Fruit fly (Drosophila melanogaster): ENCODE data around the gene Msp300.
A peak's percentile ranks its signal among the peaks of the same experiment; 100 is the strongest.

Gene Msp300

DNA sequence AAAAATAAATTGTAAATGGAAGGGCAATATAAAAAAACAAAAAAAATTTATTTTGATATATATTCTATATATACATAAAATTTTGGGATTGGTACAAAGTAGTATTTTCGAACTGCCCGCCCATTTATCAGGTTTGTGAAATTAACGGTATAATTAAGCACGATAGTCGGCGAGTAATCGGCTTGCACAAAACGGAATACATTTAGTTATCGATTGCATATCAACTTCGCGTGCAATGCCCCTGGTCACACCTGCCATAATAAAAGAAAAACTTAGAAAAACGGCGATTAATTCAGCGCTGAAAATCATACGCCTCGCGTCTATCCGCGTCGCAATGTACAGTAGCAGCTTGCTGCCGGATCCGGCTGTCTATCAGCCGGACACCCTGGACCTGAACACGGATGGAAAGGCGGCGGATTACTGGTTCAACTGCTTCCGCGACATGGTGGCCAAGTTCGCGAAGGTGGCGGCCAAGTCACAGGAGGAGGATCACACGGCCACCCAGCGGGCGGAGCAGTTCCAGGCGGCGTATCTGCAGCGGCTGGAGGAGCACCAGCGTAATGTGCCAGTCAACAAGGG is 6.8 kb upstream of the Msp300 start, which contains the start of gene CG5828:
TSS of gene CG5828 (plus strand) at position 205 of the 579 bp plus-strand sequence.
- TF ChIP-seq Pif1B (GFP tag; optimal IDR thresholded peaks at IDR 0.05) (no peak), CG13204 (GFP tag; optimal IDR thresholded peaks at IDR 0.05) (no peak), CG34367 (tag; optimal IDR thresholded peaks at IDR 0.05) (no peak), rn (GFP tag; IDR thresholded peaks at IDR 0.05) (no peak), D1 (tag; optimal IDR thresholded peaks at IDR 0.05) (no peak), fd96Ca (GFP tag; IDR thresholded peaks at IDR 0.05) (no peak), CG10348 (GFP tag; IDR thresholded peaks at IDR 0.05) (no peak), CG32121 (GFP tag; IDR thresholded peaks at IDR 0.05) (no peak), EcR (GFP tag; optimal IDR thresholded peaks at IDR 0.05) (no peak), gl (tag; optimal IDR thresholded peaks at IDR 0.05) (no peak), CG15710 (tag; optimal IDR thresholded peaks at IDR 0.05) (no peak), CG4496 (GFP tag; IDR thresholded peaks at IDR 0.05) (no peak), Snoo (tag; optimal IDR thresholded peaks at IDR 0.05) (no peak), CG8159 (tag; optimal IDR thresholded peaks at IDR 0.05) (no peak), Pif1A (GFP tag; optimal IDR thresholded peaks at IDR 0.05) (no peak), Ets98B (GFP tag; IDR thresholded peaks at IDR 0.05) (no peak), CG14655 (GFP tag; optimal IDR thresholded peaks at IDR 0.05) (no peak)

DNA sequence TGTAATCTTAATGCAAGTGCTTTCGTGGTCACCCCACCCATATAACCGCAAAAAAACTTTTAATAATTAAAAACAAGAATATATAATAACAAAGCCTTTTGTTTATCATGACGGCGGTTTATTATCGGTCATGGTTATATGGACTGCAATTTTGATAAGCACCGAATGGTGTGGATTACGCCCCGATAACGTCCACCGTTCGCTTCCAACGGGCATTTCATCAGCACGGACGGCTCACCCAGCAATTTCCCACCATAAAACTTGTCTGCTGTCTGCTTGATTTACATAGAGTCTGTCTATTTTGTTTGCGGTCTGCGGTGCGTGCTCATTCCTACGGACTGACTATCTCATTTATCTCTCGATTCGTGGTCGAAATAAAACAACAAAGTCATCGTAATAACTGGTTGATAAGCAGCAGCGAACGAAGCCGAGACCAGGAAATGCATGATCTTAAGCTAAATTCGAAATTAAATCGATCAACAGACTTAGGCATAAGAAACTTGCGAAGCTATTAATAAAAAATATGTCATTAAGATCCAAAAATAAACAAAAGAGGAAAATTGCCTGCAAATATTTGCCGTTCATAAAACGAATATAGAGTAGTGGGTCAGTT is 5.2 kb upstream of the Msp300 start:
- TF ChIP-seq EcR (GFP tag; optimal IDR thresholded peaks at IDR 0.05) (peak; percentile 69), Pif1B (GFP tag; optimal IDR thresholded peaks at IDR 0.05) (no peak), CG12605 (GFP tag; IDR thresholded peaks at IDR 0.05) (no peak)

DNA sequence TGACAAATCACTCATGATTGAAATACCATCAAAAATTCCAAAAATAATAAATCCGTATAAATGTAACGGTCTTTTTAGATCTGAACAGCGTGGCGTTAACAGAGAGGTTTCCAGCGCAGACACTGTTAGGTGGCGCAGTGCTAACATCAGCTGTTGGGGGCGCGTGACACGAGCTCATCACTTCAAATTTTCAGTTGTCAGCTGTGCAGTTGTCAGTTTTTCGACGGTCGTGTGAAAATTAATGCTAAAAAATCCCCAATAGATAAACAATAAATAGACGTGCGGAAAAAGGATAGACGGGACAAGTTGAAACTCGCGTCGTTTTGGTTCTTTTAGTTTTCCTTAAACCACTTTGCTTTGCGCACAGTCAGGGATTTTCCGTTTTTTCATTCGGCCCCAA is 4.5 kb upstream of the Msp300 start, which contains the start of gene CG4230:
TSS of gene CG4230 (plus strand) at position 6 of the 400 bp plus-strand sequence.
- TF ChIP-seq CG32121 (GFP tag; IDR thresholded peaks at IDR 0.05) = no peak
- no peak for TF ChIP-seq Snoo (tag; optimal IDR thresholded peaks at IDR 0.05)
- no peak for TF ChIP-seq CG14655 (GFP tag; optimal IDR thresholded peaks at IDR 0.05)
- TF ChIP-seq CG8159 (tag; optimal IDR thresholded peaks at IDR 0.05) = no peak
- no peak for TF ChIP-seq Pif1A (GFP tag; optimal IDR thresholded peaks at IDR 0.05)
- TF ChIP-seq CG4496 (GFP tag; IDR thresholded peaks at IDR 0.05) = no peak
- no peak for TF ChIP-seq D1 (tag; optimal IDR thresholded peaks at IDR 0.05)

DNA sequence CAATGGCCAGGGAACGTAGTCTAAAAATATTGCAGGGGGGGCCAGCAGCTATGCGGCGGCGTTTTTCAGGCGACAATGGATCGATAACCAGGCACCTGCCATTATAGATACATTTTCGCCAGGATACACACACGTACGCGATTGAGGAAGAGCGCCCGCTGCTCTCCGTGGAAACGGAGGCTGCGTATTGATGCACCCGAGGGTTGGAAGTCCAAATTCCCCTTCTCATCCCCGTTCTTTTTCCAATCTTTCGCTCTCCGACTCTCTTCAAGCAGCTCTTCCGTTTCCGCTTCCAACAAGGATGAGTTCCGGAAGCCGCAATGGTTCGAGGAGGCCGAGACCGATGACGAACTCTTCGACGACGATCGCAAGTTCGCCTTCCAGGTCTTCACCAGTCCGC is 3.9 kb upstream of the Msp300 start:
- TF ChIP-seq CG13204 (GFP tag; optimal IDR thresholded peaks at IDR 0.05) (no peak), CG8159 (tag; optimal IDR thresholded peaks at IDR 0.05) (no peak), CG4496 (GFP tag; IDR thresholded peaks at IDR 0.05) (0 out of 3 replicates have a peak, but pooled peaks have one; percentile 35), gl (tag; optimal IDR thresholded peaks at IDR 0.05) (peak; percentile 5), CG14655 (GFP tag; optimal IDR thresholded peaks at IDR 0.05) (no peak), CG12605 (GFP tag; IDR thresholded peaks at IDR 0.05) (no peak), Ets98B (GFP tag; IDR thresholded peaks at IDR 0.05) (0 out of 2 replicates have a peak, but pooled peaks have one; percentile 8), Pif1B (GFP tag; optimal IDR thresholded peaks at IDR 0.05) (no peak), CG17806 (tag; optimal IDR thresholded peaks at IDR 0.05) (no peak)

DNA sequence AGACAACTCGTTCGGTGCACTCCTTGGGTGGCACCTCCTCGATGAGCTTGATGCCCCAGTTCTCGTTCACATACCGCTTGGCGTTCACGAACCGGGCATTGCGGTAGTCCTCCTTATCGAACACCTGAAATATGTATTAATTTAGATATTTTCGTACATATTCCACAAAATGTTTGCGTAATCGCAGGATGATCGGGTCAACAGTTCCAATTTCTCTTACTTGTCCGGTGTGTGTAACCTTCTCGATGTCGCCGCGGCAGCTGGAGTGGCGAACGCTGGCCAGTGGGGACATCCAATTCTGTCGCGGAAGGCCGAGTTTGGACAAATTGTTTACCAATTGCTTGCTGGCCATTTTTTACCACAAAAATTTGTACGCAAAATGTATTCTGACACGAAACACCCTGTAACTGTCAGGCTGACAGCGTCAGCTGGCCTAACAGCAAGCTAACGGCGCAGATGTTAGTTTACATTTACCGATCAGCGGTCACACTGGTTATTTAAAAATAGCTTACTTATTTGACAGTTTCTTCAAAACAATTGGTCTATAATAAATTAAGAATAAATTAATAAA is 802 bp upstream of the Msp300 start, which contains the start of gene ND-13A:
TSS of gene ND-13A (minus strand) at position 499 of the 571 bp plus-strand sequence.
- peak; percentile 39; the same call in 1 of the 3 replicates for TF ChIP-seq CG4496 (GFP tag; IDR thresholded peaks at IDR 0.05)
- TF ChIP-seq CG9948 (tag; optimal IDR thresholded peaks at IDR 0.05) = no peak

DNA sequence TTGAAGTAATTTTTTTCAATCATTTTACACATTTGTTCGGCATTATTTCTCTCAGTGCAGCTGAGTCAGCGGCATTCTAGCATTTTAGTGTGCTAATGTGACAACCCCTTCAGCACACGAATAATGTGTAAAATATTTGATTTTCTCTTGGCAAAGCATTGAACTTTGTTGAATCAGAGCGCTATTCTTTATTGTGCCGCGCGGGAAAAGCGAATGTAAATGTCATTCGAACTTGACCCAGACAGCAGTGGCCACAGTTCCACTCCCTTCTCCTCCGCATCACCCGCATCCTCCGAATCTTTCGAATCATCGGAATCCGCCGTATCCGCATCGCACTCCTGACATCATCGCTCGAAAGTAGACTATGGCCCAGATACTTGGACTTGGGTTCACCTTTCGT is 3.1 kb downstream of the Msp300 start:
- TF ChIP-seq CG14655 (GFP tag; optimal IDR thresholded peaks at IDR 0.05) (no peak), CG32121 (GFP tag; IDR thresholded peaks at IDR 0.05) (peak; percentile 57)

DNA sequence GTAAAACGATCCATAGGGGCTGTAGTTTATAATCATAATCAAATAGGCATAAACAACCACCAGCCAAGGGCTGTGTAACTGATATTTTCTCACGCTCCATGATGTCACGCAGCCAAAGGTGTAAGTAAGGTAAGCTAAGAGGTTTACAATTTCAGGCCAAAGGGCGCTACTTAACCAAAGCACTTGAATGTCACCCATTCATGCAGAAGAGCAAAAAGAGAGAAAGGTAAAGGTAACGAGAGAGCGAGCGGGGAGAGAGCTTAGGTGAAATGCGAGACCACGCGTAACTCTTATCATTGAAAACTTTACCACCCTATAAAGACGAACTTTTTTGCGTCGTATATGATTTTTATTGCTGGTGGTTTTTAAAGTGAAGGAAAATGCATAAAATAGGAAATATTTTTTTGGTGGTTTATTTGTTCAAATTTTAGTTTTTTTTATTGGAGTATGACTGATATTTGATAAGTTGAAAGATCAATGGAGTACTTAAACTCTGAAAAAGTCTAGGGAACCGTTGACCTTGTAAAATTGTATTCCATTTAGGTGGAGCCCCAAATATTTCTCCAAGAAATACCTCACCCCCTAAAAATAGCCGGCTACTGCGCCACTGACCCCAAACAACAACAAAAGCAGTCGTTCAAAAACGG is 7.1 kb downstream of the Msp300 start:
- peak; percentile 90 for TF ChIP-seq CG8159 (tag; optimal IDR thresholded peaks at IDR 0.05)
- TF ChIP-seq CG15710 (tag; optimal IDR thresholded peaks at IDR 0.05) = peak; percentile 92
- TF ChIP-seq Ets98B (GFP tag; IDR thresholded peaks at IDR 0.05) = peak; percentile 93
- peak; percentile 53 for TF ChIP-seq gl (tag; optimal IDR thresholded peaks at IDR 0.05)
- peak; percentile 88 for TF ChIP-seq CG14655 (GFP tag; optimal IDR thresholded peaks at IDR 0.05)
- peak; percentile 94 for TF ChIP-seq CG32121 (GFP tag; IDR thresholded peaks at IDR 0.05)
- TF ChIP-seq CG4496 (GFP tag; IDR thresholded peaks at IDR 0.05) = peak; percentile 94
- TF ChIP-seq CG12605 (GFP tag; IDR thresholded peaks at IDR 0.05) = peak; percentile 74
- TF ChIP-seq Snoo (tag; optimal IDR thresholded peaks at IDR 0.05) = peak; percentile 97
- TF ChIP-seq CG8301 (tag; optimal IDR thresholded peaks at IDR 0.05) = peak; percentile 84
- TF ChIP-seq Pif1B (GFP tag; optimal IDR thresholded peaks at IDR 0.05) = peak; percentile 82
- no peak for TF ChIP-seq EcR (GFP tag; optimal IDR thresholded peaks at IDR 0.05)
- no peak for TF ChIP-seq CG13204 (GFP tag; optimal IDR thresholded peaks at IDR 0.05)
- peak; percentile 88 for TF ChIP-seq CG9948 (tag; optimal IDR thresholded peaks at IDR 0.05)
- peak; percentile 91 for TF ChIP-seq CG10348 (GFP tag; IDR thresholded peaks at IDR 0.05)
- TF ChIP-seq CG17806 (tag; optimal IDR thresholded peaks at IDR 0.05) = peak; percentile 73
- peak; percentile 95 for TF ChIP-seq fd96Ca (GFP tag; IDR thresholded peaks at IDR 0.05)
- peak; percentile 82 for TF ChIP-seq CG34367 (tag; optimal IDR thresholded peaks at IDR 0.05)
- peak; percentile 83 for TF ChIP-seq rn (GFP tag; IDR thresholded peaks at IDR 0.05)
- peak; percentile 97 for TF ChIP-seq Pif1A (GFP tag; optimal IDR thresholded peaks at IDR 0.05)
- TF ChIP-seq D1 (tag; optimal IDR thresholded peaks at IDR 0.05) = peak; percentile 61
